Worm (Caenorhabditis elegans) whole organism, L1 larva: ENCODE results near the gene B0001.8.

Source experiments
- ceh-63 ChIP-seq: fragments of 200-800 bp; sonication (Bioruptor generic); optimal IDR thresholded peaks from 2 replicates; lab custom pipeline; 2018; ENCODE audit warnings: mild to moderate bottlenecking, missing genetic modification characterization, missing compliant biosample characterization
- ceh-82 ChIP-seq, 3 experiments: fragments of 150-350 bp in 1 of 3; sonication (generic microtip) in 2 of 3; optimal IDR thresholded peaks; 2 replicates each; lab custom pipeline; 2014 to 2017; ENCODE audit warnings: missing biosample characterization in 3 of 3, missing genetic modification characterization in 3 of 3
- egl-27 ChIP-seq, 2 experiments: fragments of 150-350 bp in 1 of 2; sonication (generic microtip); optimal IDR thresholded peaks; 3 replicates each; lab custom pipeline; 2017 to 2018; ENCODE audit warnings: missing biosample characterization in 2 of 2, missing genetic modification characterization in 2 of 2, missing genetic modification reagents in 2 of 2
- hpl-2 ChIP-seq: fragments of 150-350 bp; optimal IDR thresholded peaks from 2 replicates; lab custom pipeline; 2014; ENCODE audit warnings: missing biosample characterization, missing genetic modification reagents, missing genetic modification characterization
- rnt-1 ChIP-seq: sonication (generic microtip); optimal IDR thresholded peaks from 2 replicates; lab custom pipeline; 2016; ENCODE audit warnings: mild to moderate bottlenecking, missing genetic modification characterization, moderate library complexity, missing compliant biosample characterization
- skn-1 ChIP-seq: fragments of 150-350 bp; optimal IDR thresholded peaks from 2 replicates; lab custom pipeline; 2014; ENCODE audit warnings: missing biosample characterization, missing genetic modification characterization
- zag-1 ChIP-seq: fragments of 150-350 bp; optimal IDR thresholded peaks from 2 replicates; lab custom pipeline; 2014; ENCODE audit warnings: missing biosample characterization, missing genetic modification characterization
- ztf-11 ChIP-seq, 2 experiments: sonication (generic microtip); optimal IDR thresholded peaks; 2 replicates each; lab custom pipeline; 2016 to 2017; ENCODE audit warnings: missing genetic modification characterization in 2 of 2, missing biosample characterization in 1 of 2, missing compliant biosample characterization in 1 of 2

DNA sequence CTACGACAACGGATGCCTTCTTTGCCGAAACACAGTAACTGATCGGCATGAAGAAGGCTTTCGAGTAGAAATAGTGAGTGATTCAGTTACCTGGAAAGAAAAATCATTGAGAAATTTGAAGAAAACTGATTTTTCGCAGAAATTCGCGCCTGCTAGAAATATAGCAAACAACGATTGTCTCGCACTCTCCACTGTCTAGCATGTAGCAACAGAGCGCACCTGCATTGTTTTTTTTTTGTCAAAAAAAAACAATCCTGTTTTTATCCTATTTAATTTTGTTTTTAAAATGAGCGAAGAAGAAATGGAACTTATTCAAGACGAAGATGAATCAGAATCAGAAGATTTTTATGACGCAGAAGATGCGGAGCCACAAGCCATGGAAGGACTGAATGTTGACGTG, 19.8 kb downstream of the B0001.8 start, which contains the start of the genes ddb-1 and M18.6:
- TF ChIP-seq hpl-2 (GFP tag; lab: Kevin White, UChicago): no peak
- no peak for TF ChIP-seq egl-27 (tag; optimal IDR thresholded peaks at IDR 0.05; lab: Kevin White, UChicago)
- TF ChIP-seq ztf-11 (tag; optimal IDR thresholded peaks at IDR 0.05; lab: Kevin White, UChicago): no peak
- TF ChIP-seq rnt-1 (tag; lab: Kevin White, UChicago): no peak
- TF ChIP-seq skn-1 (tag; lab: Kevin White, UChicago): peak; percentile 16
- TF ChIP-seq zag-1: no peak
- peak in 2 of 3 experiments; percentile 28 to 38 for TF ChIP-seq ceh-82 (tag; optimal IDR thresholded peaks at IDR 0.05; lab: Kevin White, UChicago)
- TF ChIP-seq ceh-63 (GFP tag; lab: Kevin White, UChicago): no peak
